Fruit fly (Drosophila melanogaster): Measurements from ENCODE around the gene CG32432.

dm6 chr3L:20932556-20932955, 47.6 kb upstream of the CG32432 start:
- TF ChIP-seq jim (GFP tag; optimal IDR thresholded peaks at IDR 0.05) (no peak), br (GFP tag; optimal IDR thresholded peaks at IDR 0.05) (no peak), lola (GFP tag; optimal IDR thresholded peaks at IDR 0.05) (no peak), Abd-B (GFP tag; optimal IDR thresholded peaks at IDR 0.05) (no peak), Dfd (GFP tag; optimal IDR thresholded peaks at IDR 0.05) (no peak), N (GFP tag; optimal IDR thresholded peaks at IDR 0.05) (no peak), h (GFP tag; optimal IDR thresholded peaks at IDR 0.05) (no peak), sage (GFP tag; optimal IDR thresholded peaks at IDR 0.05) (no peak), dmrt93B (GFP tag; optimal IDR thresholded peaks at IDR 0.05) (no peak), psq (GFP tag; optimal IDR thresholded peaks at IDR 0.05) (no peak)
